Worm (Caenorhabditis elegans) whole organism, L3 larva: ENCODE measurements around the gene Y60A3A.23.

Experiments used
- ZK546.5 ChIP-seq: sonication (generic microtip); optimal IDR thresholded peaks from 2 replicates; lab custom pipeline; 2017; ENCODE audit warnings: missing biosample characterization, missing genetic modification characterization
- egl-27 ChIP-seq: sonication (generic microtip); optimal IDR thresholded peaks from 4 replicates; lab custom pipeline; 2017; ENCODE audit warnings: missing biosample characterization, missing genetic modification reagents, missing genetic modification characterization
- elt-1 ChIP-seq: fragments of 150-350 bp; optimal IDR thresholded peaks from 2 replicates; lab custom pipeline; 2014; ENCODE audit warnings: missing biosample characterization, missing genetic modification characterization
- elt-2 ChIP-seq: sonication (generic microtip); optimal IDR thresholded peaks from 2 replicates; lab custom pipeline; 2016; ENCODE audit warnings: missing genetic modification reagents, mild to moderate bottlenecking, missing genetic modification characterization, missing compliant biosample characterization
- fos-1 ChIP-seq: fragments of 150-350 bp; optimal IDR thresholded peaks from 2 replicates; lab custom pipeline; 2014; ENCODE audit warnings: missing biosample characterization, missing genetic modification characterization
- jun-1 ChIP-seq: fragments of 150-350 bp; optimal IDR thresholded peaks from 2 replicates; lab custom pipeline; 2014; ENCODE audit warnings: missing biosample characterization, missing genetic modification reagents, missing genetic modification characterization
- lin-39 ChIP-seq: fragments of 150-350 bp; optimal IDR thresholded peaks from 2 replicates; lab custom pipeline; 2018; ENCODE audit warnings: missing biosample characterization, missing genetic modification reagents, missing genetic modification characterization
- nhr-12 ChIP-seq: fragments of 150-350 bp; optimal IDR thresholded peaks from 2 replicates; lab custom pipeline; 2014; ENCODE audit warnings: missing biosample characterization, missing genetic modification characterization
- nhr-76 ChIP-seq: fragments of 150-350 bp; sonication (generic microtip); optimal IDR thresholded peaks from 5 replicates; lab custom pipeline; 2014; ENCODE audit warnings: missing biosample characterization, missing genetic modification characterization
- skn-1 ChIP-seq: fragments of 150-350 bp; optimal IDR thresholded peaks from 2 replicates; lab custom pipeline; 2014; ENCODE audit warnings: missing biosample characterization, missing genetic modification characterization
- tbx-2 ChIP-seq: sonication (generic microtip); optimal IDR thresholded peaks from 2 replicates; lab custom pipeline; 2016; ENCODE audit warnings: mild to moderate bottlenecking, missing genetic modification characterization, missing compliant biosample characterization
- unc-62 ChIP-seq: fragments of 150-350 bp; sonication (generic microtip); optimal IDR thresholded peaks from 4 replicates; lab custom pipeline; 2014; ENCODE audit warnings: missing biosample characterization, missing genetic modification reagents, missing genetic modification characterization
- zag-1 ChIP-seq: fragments of 150-350 bp; optimal IDR thresholded peaks from 2 replicates; lab custom pipeline; 2014; ENCODE audit warnings: missing biosample characterization, missing genetic modification characterization

ce11 chrV:20034912-20035311 lies 27.3 kb downstream of the Y60A3A.23 start:
- no peak for TF ChIP-seq nhr-76
- no peak for TF ChIP-seq elt-2
- TF ChIP-seq skn-1 (tag; lab: Kevin White, UChicago) = no peak
- TF ChIP-seq unc-62 (GFP tag; lab: Kevin White, UChicago) = no peak
- TF ChIP-seq fos-1 = no peak
- no peak for TF ChIP-seq nhr-12 (tag; lab: Kevin White, UChicago)
- no peak for TF ChIP-seq tbx-2
- no peak for TF ChIP-seq lin-39 (tag; lab: Kevin White, UChicago)
- TF ChIP-seq jun-1 = no peak
- no peak for TF ChIP-seq egl-27 (tag; lab: Kevin White, UChicago)
- no peak for TF ChIP-seq ZK546.5 (tag; lab: Kevin White, UChicago)
- no peak for TF ChIP-seq zag-1 (tag; lab: Kevin White, UChicago)
- TF ChIP-seq elt-1 (tag; lab: Kevin White, UChicago) = no peak
